Fruit fly (Drosophila melanogaster): ENCODE data around the gene CG32069.

CG32069 gene

dm6 chr3L:11062441-11062840 is at the start of gene CG32069:
CG32069 (minus strand) TSS chr3L:11062614.
- TF ChIP-seq stwl (tag; optimal IDR thresholded peaks at IDR 0.05) (peak; percentile 7), crp (GFP tag; optimal IDR thresholded peaks at IDR 0.05) (peak in 1 of 2 experiments; percentile 86), MESR4 (GFP tag; optimal IDR thresholded peaks at IDR 0.05) (peak; percentile 54), CG4617 (GFP tag; optimal IDR thresholded peaks at IDR 0.05; ENCODE audit: borderline replicate concordance) (peak; percentile 5), ash1 (GFP tag; optimal IDR thresholded peaks at IDR 0.05) (no peak), danr (GFP tag; IDR thresholded peaks at IDR 0.05) (no peak), row (GFP tag; IDR thresholded peaks at IDR 0.05) (peak; percentile 39; the same call in 1 of the 3 replicates), wdn (GFP tag; IDR thresholded peaks at IDR 0.05) (no peak), MBD-R2 (GFP tag; IDR thresholded peaks at IDR 0.05) (peak; percentile 73), insv (GFP tag; optimal IDR thresholded peaks at IDR 0.05) (no peak), cg (GFP tag; optimal IDR thresholded peaks at IDR 0.05) (no peak), HmgZ (tag; optimal IDR thresholded peaks at IDR 0.05) (peak; percentile 0), pzg (GFP tag; optimal IDR thresholded peaks at IDR 0.05) (peak; percentile 53), CG15514 (GFP tag; optimal IDR thresholded peaks at IDR 0.05) (peak; percentile 36), Dp (GFP tag; optimal IDR thresholded peaks at IDR 0.05) (peak; percentile 84), Xbp1 (GFP tag; optimal IDR thresholded peaks at IDR 0.05) (peak; percentile 16), esg (GFP tag; conservative IDR thresholded peaks at IDR 0.05) (no peak), E2f2 (GFP tag; IDR thresholded peaks at IDR 0.05) (peak; percentile 88), CG9817 (tag; optimal IDR thresholded peaks at IDR 0.05) (no peak), vvl (GFP tag; IDR thresholded peaks at IDR 0.05) (no peak), YL-1 (GFP tag; optimal IDR thresholded peaks at IDR 0.05) (peak; percentile 11), hbn (GFP tag; IDR thresholded peaks at IDR 0.05; ENCODE audit: partially characterized antibody) (0 out of 2 replicates have a peak, but pooled peaks have one; percentile 20), D19A (tag; optimal IDR thresholded peaks at IDR 0.05) (no peak), Sry-β (GFP tag; optimal IDR thresholded peaks at IDR 0.05) (peak; percentile 81), Pdp1 (GFP tag; optimal IDR thresholded peaks at IDR 0.05) (peak in 1 of 2 experiments; percentile 75)

dm6 chr3L:11109454-11109853 is 47.0 kb upstream of the CG32069 start, which contains the start of the genes CG34012 and emei:
CG34012 (minus strand) TSS chr3L:11109505.
emei (plus strand) TSS chr3L:11109690.
- no peak for TF ChIP-seq sens-2 (GFP tag; IDR thresholded peaks at IDR 0.05)
- TF ChIP-seq MESR4 (GFP tag; optimal IDR thresholded peaks at IDR 0.05), result peak; percentile 55
- TF ChIP-seq Sin3A (optimal IDR thresholded peaks at IDR 0.05), result peak; percentile 21
- TF ChIP-seq Pdp1 (GFP tag; optimal IDR thresholded peaks at IDR 0.05), result peak in 1 of 2 experiments; percentile 6
- peak; percentile 10 for TF ChIP-seq CG10267 (tag; optimal IDR thresholded peaks at IDR 0.05)
- TF ChIP-seq stwl (tag; optimal IDR thresholded peaks at IDR 0.05), result peak; percentile 26
- no peak for TF ChIP-seq CG12104 (GFP tag; optimal IDR thresholded peaks at IDR 0.05)
- 0 out of 3 replicates have a peak, but pooled peaks have one; percentile 37 for TF ChIP-seq CG34422 (GFP tag; IDR thresholded peaks at IDR 0.05)
- TF ChIP-seq CG14710 (tag; optimal IDR thresholded peaks at IDR 0.05), result peak; percentile 60
- TF ChIP-seq sna (GFP tag; IDR thresholded peaks at IDR 0.05; ENCODE audit: partially characterized antibody), result 0 out of 2 replicates have a peak, but pooled peaks have one; percentile 30
- TF ChIP-seq phol (tag; optimal IDR thresholded peaks at IDR 0.05), result peak; percentile 54
- TF ChIP-seq Dp (GFP tag; optimal IDR thresholded peaks at IDR 0.05), result peak; percentile 80
- TF ChIP-seq tup (GFP tag; optimal IDR thresholded peaks at IDR 0.05), result no peak
- TF ChIP-seq trem (tag; optimal IDR thresholded peaks at IDR 0.05), result peak; percentile 10
- TF ChIP-seq MBD-R2 (GFP tag; IDR thresholded peaks at IDR 0.05), result peak; percentile 41; the same call in 1 of the 2 replicates
- TF ChIP-seq Myb (GFP tag; optimal IDR thresholded peaks at IDR 0.05), result peak; percentile 32
- peak; percentile 6 for TF ChIP-seq CG4617 (GFP tag; optimal IDR thresholded peaks at IDR 0.05; ENCODE audit: borderline replicate concordance)
- no peak for TF ChIP-seq Nf-YA (GFP tag; IDR thresholded peaks at IDR 0.05)
- no peak for TF ChIP-seq CG7372 (GFP tag; IDR thresholded peaks at IDR 0.05)
- TF ChIP-seq CG17186 (GFP tag; optimal IDR thresholded peaks at IDR 0.05), result peak; percentile 18
- peak; percentile 47 for TF ChIP-seq CG9797 (GFP tag; optimal IDR thresholded peaks at IDR 0.05)
- peak; percentile 26 for TF ChIP-seq YL-1 (GFP tag; optimal IDR thresholded peaks at IDR 0.05)
- TF ChIP-seq bigmax (GFP tag; optimal IDR thresholded peaks at IDR 0.05), result peak; percentile 82
- TF ChIP-seq pzg (GFP tag; optimal IDR thresholded peaks at IDR 0.05), result peak; percentile 43
- peak; percentile 88 for TF ChIP-seq E2f2 (GFP tag; IDR thresholded peaks at IDR 0.05)
- TF ChIP-seq CG18262 (tag; optimal IDR thresholded peaks at IDR 0.05), result no peak
- TF ChIP-seq unpg (GFP tag; optimal IDR thresholded peaks at IDR 0.05), result no peak
- no peak for TF ChIP-seq gce (GFP tag; IDR thresholded peaks at IDR 0.05)
- no peak for TF ChIP-seq dmrt99B (tag; optimal IDR thresholded peaks at IDR 0.05)
- peak; percentile 77 for TF ChIP-seq gfzf (GFP tag; optimal IDR thresholded peaks at IDR 0.05)
- peak; percentile 79 for TF ChIP-seq CG15514 (GFP tag; optimal IDR thresholded peaks at IDR 0.05)
- TF ChIP-seq kah (GFP tag; optimal IDR thresholded peaks at IDR 0.05), result no peak
